Fruit fly (Drosophila melanogaster) whole organism, embryonic: ENCODE data around the gene dpr20.

Source experiments
- ATbp ChIP-seq: fragments of 200-800 bp; sonication (Bioruptor generic); optimal IDR thresholded peaks from 2 replicates; lab custom pipeline; 2017; ENCODE audit warnings: missing biosample characterization, mild to moderate bottlenecking, missing genetic modification characterization, missing genetic modification reagents
- Asciz ChIP-seq: fragments of 200-800 bp; sonication (Bioruptor generic); optimal IDR thresholded peaks from 2 replicates; lab custom pipeline; 2017; ENCODE audit warnings: missing biosample characterization, mild to moderate bottlenecking, missing genetic modification characterization, missing genetic modification reagents
- Bteb2 ChIP-seq: fragments of 200-800 bp; sonication (Bioruptor generic); optimal IDR thresholded peaks from 2 replicates; lab custom pipeline; 2016; ENCODE audit warnings: missing biosample characterization, missing genetic modification characterization
- CG12236 ChIP-seq: fragments of 200-800 bp; sonication (Bioruptor generic); optimal IDR thresholded peaks from 2 replicates; lab custom pipeline; 2016; ENCODE audit warnings: missing biosample characterization, missing genetic modification characterization
- CG12744 ChIP-seq: fragments of 200-800 bp; sonication (Bioruptor generic); optimal IDR thresholded peaks from 2 replicates; lab custom pipeline; 2016; ENCODE audit warnings: missing biosample characterization, missing genetic modification characterization
- CG1603 ChIP-seq: fragments of 200-800 bp; sonication (Bioruptor generic); optimal IDR thresholded peaks from 2 replicates; lab custom pipeline; 2019; ENCODE audit warnings: missing biosample characterization, mild to moderate bottlenecking, missing genetic modification characterization, moderate library complexity
- CG1647 ChIP-seq: fragments of 200-800 bp; sonication (Bioruptor generic); optimal IDR thresholded peaks from 3 replicates; lab custom pipeline; 2016; ENCODE audit warnings: missing biosample characterization, missing genetic modification characterization
- CG17361 ChIP-seq: fragments of 200-800 bp; sonication (Bioruptor generic); IDR thresholded peaks from 3 replicates; pipeline ENCODE4 v1.3.6; 2022; ENCODE audit warnings: missing biosample characterization, missing genetic modification characterization
- CG2202 ChIP-seq: fragments of 200-800 bp; sonication (Bioruptor generic); optimal IDR thresholded peaks from 2 replicates; lab custom pipeline; 2018; ENCODE audit warnings: missing biosample characterization, mild to moderate bottlenecking, missing genetic modification characterization
- CG3163 ChIP-seq: fragments of 200-800 bp; sonication (Bioruptor generic); optimal IDR thresholded peaks from 3 replicates; lab custom pipeline; 2016; ENCODE audit warnings: missing biosample characterization, missing genetic modification characterization
- CG33213 ChIP-seq: fragments of 200-800 bp; sonication (Bioruptor generic); optimal IDR thresholded peaks from 3 replicates; lab custom pipeline; 2016; ENCODE audit warnings: missing biosample characterization, missing genetic modification characterization
- CG43689 ChIP-seq: fragments of 200-800 bp; sonication (Bioruptor generic); IDR thresholded peaks from 2 replicates; pipeline ENCODE4 v1.3.6; 2022; ENCODE audit warnings: missing biosample characterization, missing genetic modification characterization
- CG8359 ChIP-seq: fragments of 200-800 bp; sonication (Bioruptor generic); optimal IDR thresholded peaks from 2 replicates; lab custom pipeline; 2017; ENCODE audit warnings: missing biosample characterization, mild to moderate bottlenecking, missing genetic modification characterization, borderline replicate concordance
- CG9932 ChIP-seq: fragments of 200-800 bp; sonication (Bioruptor generic); IDR thresholded peaks from 2 replicates; pipeline ENCODE4 v1.3.6; 2022; ENCODE audit warnings: missing biosample characterization, missing genetic modification characterization
- Chrac-16 ChIP-seq: fragments of 200-800 bp; sonication (Bioruptor generic); optimal IDR thresholded peaks from 3 replicates; lab custom pipeline; 2016; ENCODE audit warnings: missing biosample characterization, missing genetic modification characterization
- Dek ChIP-seq: fragments of 200-800 bp; sonication (Bioruptor generic); optimal IDR thresholded peaks from 3 replicates; lab custom pipeline; 2019; ENCODE audit warnings: missing biosample characterization, mild to moderate bottlenecking, missing genetic modification characterization, moderate library complexity
- Dref ChIP-seq: fragments of 200-800 bp; sonication (Bioruptor generic); IDR thresholded peaks from 2 replicates; pipeline ENCODE4 v1.3.6; 2022; ENCODE audit warnings: missing biosample characterization, missing genetic modification characterization
- Fer3 ChIP-seq: fragments of 200-800 bp; sonication (Bioruptor generic); optimal IDR thresholded peaks from 2 replicates; lab custom pipeline; 2018; ENCODE audit warnings: missing biosample characterization, mild to moderate bottlenecking, missing genetic modification characterization, moderate library complexity
- Kr ChIP-seq: fragments of 200-800 bp; sonication (Bioruptor generic); optimal IDR thresholded peaks from 2 replicates; lab custom pipeline; 2017; ENCODE audit warnings: missing biosample characterization, mild to moderate bottlenecking, missing genetic modification characterization
- MTF-1 ChIP-seq: fragments of 200-800 bp; sonication (Bioruptor generic); optimal IDR thresholded peaks from 2 replicates; lab custom pipeline; 2018; ENCODE audit warnings: missing biosample characterization, mild to moderate bottlenecking, missing genetic modification characterization, borderline replicate concordance
- Mrtf ChIP-seq: fragments of 200-800 bp; sonication (Bioruptor generic); IDR thresholded peaks from 3 replicates; pipeline ENCODE4 v1.3.6; 2022; ENCODE audit warnings: missing biosample characterization, missing genetic modification characterization
- NFAT ChIP-seq: fragments of 200-800 bp; sonication (Bioruptor generic); IDR thresholded peaks from 2 replicates; pipeline ENCODE4 v1.3.6; 2022; ENCODE audit warnings: missing biosample characterization, missing genetic modification characterization
- Oaz ChIP-seq: fragments of 200-800 bp; sonication (Bioruptor generic); IDR thresholded peaks from 2 replicates; pipeline ENCODE4 v1.3.6; 2022; ENCODE audit warnings: missing biosample characterization, missing genetic modification characterization
- Opbp ChIP-seq: fragments of 200-800 bp; sonication (Bioruptor generic); IDR thresholded peaks from 3 replicates; pipeline ENCODE4 v1.3.6; 2022; ENCODE audit warnings: missing biosample characterization, missing genetic modification characterization; ENCODE audit not compliant: partially characterized antibody
- Ptx1 ChIP-seq: fragments of 200-800 bp; sonication (Bioruptor generic); IDR thresholded peaks from 2 replicates; pipeline ENCODE4 v1.3.6; 2022; ENCODE audit warnings: missing biosample characterization, missing genetic modification characterization
- Rx ChIP-seq: fragments of 200-800 bp; sonication (Bioruptor generic); IDR thresholded peaks from 2 replicates; pipeline ENCODE4 v1.3.6; 2022; ENCODE audit warnings: missing biosample characterization, missing genetic modification characterization
- Scr ChIP-seq: fragments of 200-800 bp; sonication (Bioruptor generic); IDR thresholded peaks from 2 replicates; pipeline ENCODE4 v1.3.6; 2022; ENCODE audit warnings: missing biosample characterization, missing genetic modification characterization; ENCODE audit not compliant: partially characterized antibody
- Ssrp ChIP-seq: fragments of 200-800 bp; sonication (Bioruptor generic); optimal IDR thresholded peaks from 2 replicates; lab custom pipeline; 2018; ENCODE audit warnings: missing biosample characterization, mild to moderate bottlenecking, missing genetic modification characterization, moderate library complexity
- ac ChIP-seq: fragments of 200-800 bp; sonication (Bioruptor generic); optimal IDR thresholded peaks from 3 replicates; lab custom pipeline; 2017; ENCODE audit warnings: missing biosample characterization, mild to moderate bottlenecking, missing genetic modification characterization
- al ChIP-seq: fragments of 200-800 bp; sonication (Bioruptor generic); IDR thresholded peaks from 2 replicates; pipeline ENCODE4 v1.3.6; 2022; ENCODE audit warnings: missing biosample characterization, missing genetic modification characterization
- ash1 ChIP-seq: fragments of 200-800 bp; sonication (Bioruptor generic); optimal IDR thresholded peaks from 2 replicates; lab custom pipeline; 2018; ENCODE audit warnings: missing biosample characterization, mild to moderate bottlenecking, missing genetic modification characterization
- ato ChIP-seq: fragments of 200-800 bp; sonication (Bioruptor generic); IDR thresholded peaks from 2 replicates; pipeline ENCODE4 v1.3.6; 2022; ENCODE audit warnings: missing biosample characterization, missing genetic modification characterization; ENCODE audit not compliant: partially characterized antibody
- btn ChIP-seq: fragments of 200-800 bp; sonication (Bioruptor generic); optimal IDR thresholded peaks from 2 replicates; lab custom pipeline; 2016; ENCODE audit warnings: missing biosample characterization, missing genetic modification characterization
- chm ChIP-seq: fragments of 200-800 bp; sonication (Bioruptor generic); IDR thresholded peaks from 2 replicates; pipeline ENCODE4 v1.3.6; 2022; ENCODE audit warnings: missing biosample characterization, missing genetic modification characterization
- dmrt11E ChIP-seq: fragments of 200-800 bp; sonication (Bioruptor generic); optimal IDR thresholded peaks from 3 replicates; lab custom pipeline; 2018; ENCODE audit warnings: missing biosample characterization, mild to moderate bottlenecking, missing genetic modification characterization, moderate library complexity
- ewg ChIP-seq: fragments of 200-800 bp; sonication (Bioruptor generic); optimal IDR thresholded peaks from 3 replicates; lab custom pipeline; 2017; ENCODE audit warnings: mild to moderate bottlenecking, missing biosample characterization, missing genetic modification reagents, missing genetic modification characterization
- fd102C ChIP-seq: fragments of 200-800 bp; sonication (Bioruptor generic); optimal IDR thresholded peaks from 2 replicates; lab custom pipeline; 2018; ENCODE audit warnings: missing biosample characterization, mild to moderate bottlenecking, missing genetic modification characterization, moderate library complexity
- grau ChIP-seq: fragments of 200-800 bp; optimal IDR thresholded peaks from 3 replicates; lab custom pipeline; 2019; ENCODE audit warnings: missing biosample characterization, mild to moderate bottlenecking, missing genetic modification characterization, moderate library complexity
- gsb-n ChIP-seq: fragments of 200-800 bp; sonication (Bioruptor generic); optimal IDR thresholded peaks from 3 replicates; lab custom pipeline; 2018; ENCODE audit warnings: missing biosample characterization, mild to moderate bottlenecking, missing genetic modification characterization
- ind ChIP-seq: fragments of 200-800 bp; sonication (Bioruptor generic); optimal IDR thresholded peaks from 3 replicates; lab custom pipeline; 2016; ENCODE audit warnings: missing biosample characterization, missing genetic modification characterization
- ken ChIP-seq: fragments of 200-800 bp; sonication (Bioruptor generic); IDR thresholded peaks from 3 replicates; pipeline ENCODE4 v1.3.6; 2022; ENCODE audit warnings: missing biosample characterization, missing genetic modification characterization
- nerfin-2 ChIP-seq: fragments of 200-800 bp; sonication (Bioruptor generic); IDR thresholded peaks from 2 replicates; pipeline ENCODE4 v1.3.6; 2022; ENCODE audit warnings: missing biosample characterization, missing genetic modification characterization; ENCODE audit not compliant: partially characterized antibody
- p53 ChIP-seq: fragments of 200-800 bp; sonication (Bioruptor generic); optimal IDR thresholded peaks from 2 replicates; lab custom pipeline; 2016; ENCODE audit warnings: missing biosample characterization, missing genetic modification characterization
- pb ChIP-seq: fragments of 200-800 bp; sonication (Bioruptor generic); optimal IDR thresholded peaks from 3 replicates; lab custom pipeline; 2016; ENCODE audit warnings: missing biosample characterization, missing genetic modification characterization
- slp2 ChIP-seq: fragments of 200-800 bp; sonication (Bioruptor generic); optimal IDR thresholded peaks from 2 replicates; lab custom pipeline; 2016; ENCODE audit warnings: missing biosample characterization, missing genetic modification characterization
- sr ChIP-seq: fragments of 200-800 bp; sonication (Bioruptor generic); IDR thresholded peaks from 3 replicates; pipeline ENCODE4 v1.3.6; 2022; ENCODE audit warnings: missing biosample characterization, missing genetic modification characterization
- ssp ChIP-seq: fragments of 200-800 bp; sonication (Bioruptor generic); IDR thresholded peaks from 2 replicates; pipeline ENCODE4 v1.3.6; 2022; ENCODE audit warnings: missing biosample characterization, missing genetic modification characterization
- toy ChIP-seq: fragments of 200-800 bp; sonication (Bioruptor generic); IDR thresholded peaks from 2 replicates; pipeline ENCODE4 v1.3.6; 2022; ENCODE audit warnings: missing biosample characterization, missing genetic modification characterization
- trh ChIP-seq: fragments of 200-800 bp; sonication (Bioruptor generic); optimal IDR thresholded peaks from 2 replicates; lab custom pipeline; 2016; ENCODE audit warnings: missing biosample characterization, missing genetic modification characterization
- wdn ChIP-seq: fragments of 200-800 bp; sonication (Bioruptor generic); IDR thresholded peaks from 2 replicates; pipeline ENCODE4 v1.3.6; 2022; ENCODE audit warnings: missing biosample characterization, missing genetic modification characterization

Gene dpr20

dm6 chr3L:904991-905745 lies 48.1 kb upstream of the dpr20 start (continued):
- TF ChIP-seq pb (GFP tag; lab: Kevin White, UChicago) (no peak), Ssrp (tag; lab: Kevin White, UChicago) (peak; percentile 49), grau (tag; lab: Kevin White, UChicago) (peak; percentile 99), Fer3 (no peak), al (GFP tag; lab: Robert Waterston, UW) (no peak), wdn (no peak), Mrtf (GFP tag; lab: Robert Waterston, UW) (no peak), toy (GFP tag; lab: Robert Waterston, UW) (no peak), ssp (no peak), ato (GFP tag; lab: Robert Waterston, UW) (no peak), Ptx1 (peak; percentile 15; the same call in 1 of the 2 replicates), CG43689 (GFP tag; lab: Robert Waterston, UW) (no peak), CG3163 (GFP tag; lab: Kevin White, UChicago) (no peak), Opbp (GFP tag; lab: Robert Waterston, UW) (no peak), CG9932 (GFP tag; lab: Robert Waterston, UW) (no peak), sr (GFP tag; lab: Robert Waterston, UW) (no peak), Bteb2 (GFP tag; lab: Kevin White, UChicago) (no peak), Chrac-16 (peak; percentile 10), NFAT (GFP tag; lab: Robert Waterston, UW) (no peak), CG12744 (no peak), chm (GFP tag; lab: Robert Waterston, UW) (peak; percentile 13; the same call in 1 of the 2 replicates), fd102C (GFP tag; lab: Kevin White, UChicago) (no peak), ash1 (no peak), Dref (GFP tag; lab: Robert Waterston, UW) (0 out of 2 replicates have a peak, but pooled peaks have one; percentile 20), Oaz (no peak), dmrt11E (tag; lab: Kevin White, UChicago) (peak; percentile 75), CG2202 (tag; lab: Kevin White, UChicago) (peak; percentile 40), ewg (GFP tag; lab: Kevin White, UChicago) (peak; percentile 20), Kr (no peak), ATbp (GFP tag; lab: Kevin White, UChicago) (peak; percentile 48), slp2 (no peak), btn (no peak), Scr (GFP tag; lab: Robert Waterston, UW) (no peak), MTF-1 (no peak), CG12236 (GFP tag; lab: Kevin White, UChicago) (no peak), trh (peak; percentile 4), ken (GFP tag; lab: Robert Waterston, UW) (no peak), CG33213 (GFP tag; lab: Kevin White, UChicago) (no peak), ac (GFP tag; lab: Kevin White, UChicago) (no peak), Dek (peak; percentile 4), Rx (GFP tag; lab: Robert Waterston, UW) (no peak), CG17361 (GFP tag; lab: Robert Waterston, UW) (no peak; the same call in 2 of the 3 replicates), nerfin-2 (GFP tag; lab: Robert Waterston, UW) (no peak), CG1647 (GFP tag; lab: Kevin White, UChicago) (no peak), p53 (no peak), ind (GFP tag; lab: Kevin White, UChicago) (no peak), Asciz (peak; percentile 32), CG1603 (no peak), CG8359 (GFP tag; lab: Kevin White, UChicago) (peak; percentile 33), gsb-n (tag; lab: Kevin White, UChicago) (peak; percentile 55)
